Fruit fly (Drosophila melanogaster): ENCODE results near the gene CG32814.

DNA sequence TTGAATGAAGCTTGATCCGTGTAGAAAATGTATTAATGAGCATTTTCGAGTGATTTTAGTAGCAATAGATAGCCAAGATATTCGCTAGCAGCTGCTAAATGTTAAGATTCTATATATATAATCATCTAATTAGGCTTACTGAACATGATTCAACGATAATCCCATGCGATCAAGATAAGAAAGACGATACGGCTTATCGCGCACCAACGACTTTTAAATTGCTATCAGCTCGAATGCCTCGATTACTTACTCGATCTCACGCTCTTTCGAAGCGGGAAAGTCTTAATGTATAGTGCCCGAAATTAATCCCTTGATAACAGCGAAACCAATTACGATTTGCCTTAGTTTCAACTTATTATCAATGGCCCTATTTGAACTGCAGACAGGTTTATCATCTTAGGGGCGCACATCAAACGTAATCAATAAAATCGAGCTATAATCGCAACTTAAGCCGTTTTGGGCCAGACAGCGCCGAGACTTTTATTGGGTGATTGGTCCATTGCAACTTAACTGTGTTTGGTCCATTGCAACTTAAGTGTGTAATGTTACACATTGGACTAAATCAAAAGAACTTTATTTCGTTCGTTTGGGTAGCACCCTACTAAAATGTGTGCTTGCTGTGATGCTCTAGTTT, 24.2 kb upstream of the CG32814 start:
- TF ChIP-seq CG4328 (GFP tag; optimal IDR thresholded peaks at IDR 0.05) (no peak), al (GFP tag; IDR thresholded peaks at IDR 0.05) (no peak), Oli (tag; optimal IDR thresholded peaks at IDR 0.05) (no peak), lmd (GFP tag; IDR thresholded peaks at IDR 0.05) (no peak), CG8944 (GFP tag; optimal IDR thresholded peaks at IDR 0.05) (no peak), bigmax (GFP tag; optimal IDR thresholded peaks at IDR 0.05) (no peak)

All from whole organism, embryonic.